Fruit fly (Drosophila melanogaster): Measurements from ENCODE around the gene CG15771.

dm6 chrX:5776547-5776946 lies 21.2 kb downstream of the CG15771 start, which contains the start of gene CG42264:
- TF ChIP-seq pan (optimal IDR thresholded peaks at IDR 0.05): no peak
- no peak for TF ChIP-seq psq (optimal IDR thresholded peaks at IDR 0.05)

Data from whole organism.